Worm (Caenorhabditis elegans): ENCODE measurements around the gene fbxb-103.

Gene fbxb-103

ce11 chrII:3906615-3907190, at the start of gene fbxb-103, which contains the start of gene F53C3.11:
TSS of gene fbxb-103 (plus strand) at chrII:3907140.
TSS of gene F53C3.11 (minus strand) at chrII:3906715.
- TF ChIP-seq hlh-17 (GFP tag; optimal IDR thresholded peaks at IDR 0.05; ENCODE audit: borderline replicate concordance), result no peak
- no peak for TF ChIP-seq isw-1 (GFP tag; IDR thresholded peaks at IDR 0.05)
- no peak for TF ChIP-seq lir-3 (tag; optimal IDR thresholded peaks at IDR 0.05; ENCODE audit: poor library complexity)
- no peak for TF ChIP-seq fos-1 (tag; optimal IDR thresholded peaks at IDR 0.05)
- no peak for TF ChIP-seq dpl-1 (GFP tag; optimal IDR thresholded peaks at IDR 0.05)
- TF ChIP-seq swsn-7 (tag; optimal IDR thresholded peaks at IDR 0.05), result no peak

ce11 chrII:3860826-3861225, 46.1 kb upstream of the fbxb-103 start, which contains the start of gene oac-11:
TSS of gene oac-11 (minus strand) at chrII:3860926.
- TF ChIP-seq efl-1 (optimal IDR thresholded peaks at IDR 0.05) (no peak), efl-1 (GFP tag; optimal IDR thresholded peaks at IDR 0.05 in 1 of 2) (peak in 1 of 2 experiments; percentile 61), ama-1 (optimal IDR thresholded peaks at IDR 0.05) (no peak)

ce11 chrII:3862053-3862452, 44.9 kb upstream of the fbxb-103 start:
- TF ChIP-seq ceh-82 (tag; optimal IDR thresholded peaks at IDR 0.05) (no peak), lin-39 (tag; optimal IDR thresholded peaks at IDR 0.05) (no peak), nhr-85 (tag) (no peak), ztf-11 (tag; optimal IDR thresholded peaks at IDR 0.05) (no peak), skn-1 (tag; optimal IDR thresholded peaks at IDR 0.05) (no peak)

ce11 chrII:3864652-3865051, 42.3 kb upstream of the fbxb-103 start, which contains the start of gene nhr-261:
TSS of gene nhr-261 (minus strand) at chrII:3864752.
- no peak for TF ChIP-seq lin-14 (GFP tag; optimal IDR thresholded peaks at IDR 0.05)
- TF ChIP-seq irx-1 (tag; optimal IDR thresholded peaks at IDR 0.05), result no peak
- TF ChIP-seq pax-3 (tag; optimal IDR thresholded peaks at IDR 0.05), result no peak
- TF ChIP-seq nhr-11 (tag; optimal IDR thresholded peaks at IDR 0.05), result no peak
- no peak for TF ChIP-seq C34B4.2 (tag; optimal IDR thresholded peaks at IDR 0.05)
- no peak for TF ChIP-seq ceh-8 (GFP tag; optimal IDR thresholded peaks at IDR 0.05)
- TF ChIP-seq mef-2 (tag; optimal IDR thresholded peaks at IDR 0.05), result no peak
- TF ChIP-seq unc-130 (tag; optimal IDR thresholded peaks at IDR 0.05), result no peak
- no peak for TF ChIP-seq dsc-1 (tag; optimal IDR thresholded peaks at IDR 0.05)

ce11 chrII:3869601-3870000, 37.3 kb upstream of the fbxb-103 start, which contains the start of gene oac-10:
TSS of gene oac-10 (plus strand) at chrII:3869901.
- TF ChIP-seq hpl-2 (GFP tag; optimal IDR thresholded peaks at IDR 0.05), result no peak
- TF ChIP-seq nhr-77 (tag; optimal IDR thresholded peaks at IDR 0.05), result no peak
- TF ChIP-seq pax-3 (tag; optimal IDR thresholded peaks at IDR 0.05), result no peak
- no peak for TF ChIP-seq C34B4.2 (tag; optimal IDR thresholded peaks at IDR 0.05)
- no peak for TF ChIP-seq alr-1 (tag; optimal IDR thresholded peaks at IDR 0.05; ENCODE audit: borderline replicate concordance)
- TF ChIP-seq lin-35 (GFP tag; optimal IDR thresholded peaks at IDR 0.05), result no peak
- TF ChIP-seq C16A3.4 (tag; optimal IDR thresholded peaks at IDR 0.05), result no peak
- TF ChIP-seq nhr-76 (tag; optimal IDR thresholded peaks at IDR 0.05), result no peak
- no peak for TF ChIP-seq elt-3 (tag; optimal IDR thresholded peaks at IDR 0.05)
- TF ChIP-seq efl-1 (optimal IDR thresholded peaks at IDR 0.05), result no peak
- TF ChIP-seq efl-1 (GFP tag; optimal IDR thresholded peaks at IDR 0.05 in 1 of 2), result no peak
- TF ChIP-seq fkh-8 (tag; optimal IDR thresholded peaks at IDR 0.05), result no peak
- TF ChIP-seq swsn-7 (tag; optimal IDR thresholded peaks at IDR 0.05), result no peak
- TF ChIP-seq dsc-1 (tag; optimal IDR thresholded peaks at IDR 0.05), result no peak

ce11 chrII:3877127-3877526, 29.8 kb upstream of the fbxb-103 start, which contains the start of gene nep-3:
TSS of gene nep-3 (minus strand) at chrII:3877227.
- TF ChIP-seq sptf-1 (tag; optimal IDR thresholded peaks at IDR 0.05) (no peak), C34B4.2 (tag; optimal IDR thresholded peaks at IDR 0.05) (no peak), lin-13 (GFP tag; optimal IDR thresholded peaks at IDR 0.05) (no peak), unc-86 (tag; optimal IDR thresholded peaks at IDR 0.05) (no peak), unc-30 (tag; optimal IDR thresholded peaks at IDR 0.05) (no peak), grh-1 (GFP tag; IDR thresholded peaks at IDR 0.05) (no peak), nhr-90 (tag; optimal IDR thresholded peaks at IDR 0.05; ENCODE audit: poor library complexity) (no peak), ceh-63 (GFP tag; optimal IDR thresholded peaks at IDR 0.05) (no peak), mab-9 (GFP tag; IDR thresholded peaks at IDR 0.05) (no peak), lin-39 (tag; optimal IDR thresholded peaks at IDR 0.05) (no peak), skn-1 (tag; optimal IDR thresholded peaks at IDR 0.05) (no peak), nhr-76 (tag; optimal IDR thresholded peaks at IDR 0.05) (no peak), aha-1 (tag; optimal IDR thresholded peaks at IDR 0.05) (no peak), swsn-7 (tag; optimal IDR thresholded peaks at IDR 0.05) (no peak), zip-4 (GFP tag; optimal IDR thresholded peaks at IDR 0.05) (no peak), fkh-10 (GFP tag; optimal IDR thresholded peaks at IDR 0.05) (no peak), F16B12.6 (tag; optimal IDR thresholded peaks at IDR 0.05) (no peak)

All from whole organism, L1 larva.